ENCODE assay signal across 8 worm cellular contexts in genomic region chrIII:6420995-6421404, ce11.
TF ChIP-seq lines count a peak whose summit lies in the region.

No protein-coding gene starts in this region.

TF ChIP-seq in whole organism, L1 larva, 84 proteins besides CTCF, POLR2A, EP300 and RAD21 (continues in another document):
- TF ChIP-seq vab-15 (tag; optimal IDR thresholded peaks at IDR 0.05; lab: Kevin White, UChicago) (peak; percentile 24), fkh-10 (GFP tag; optimal IDR thresholded peaks at IDR 0.05; lab: Kevin White, UChicago) (peak; percentile 54), dpl-1 (GFP tag; optimal IDR thresholded peaks at IDR 0.05; lab: Kevin White, UChicago) (peak; percentile 59 to 72 (median 69)), unc-98 (GFP tag; IDR thresholded peaks at IDR 0.05; lab: Robert Waterston, UW) (peak; percentile 85), tlp-1 (tag; optimal IDR thresholded peaks at IDR 0.05; lab: Kevin White, UChicago) (no peak), zag-1 (tag; optimal IDR thresholded peaks at IDR 0.05; lab: Kevin White, UChicago) (no peak), swsn-7 (tag; optimal IDR thresholded peaks at IDR 0.05; lab: Kevin White, UChicago) (peak; percentile 96), ceh-90 (tag; optimal IDR thresholded peaks at IDR 0.05; lab: Kevin White, UChicago) (no peak), ceh-88 (GFP tag; IDR thresholded peaks at IDR 0.05; lab: Robert Waterston, UW) (peak; percentile 80), F16B12.6 (tag; optimal IDR thresholded peaks at IDR 0.05; lab: Kevin White, UChicago) (peak; percentile 31), nhr-20 (tag; optimal IDR thresholded peaks at IDR 0.05; lab: Kevin White, UChicago) (peak; percentile 98)

TF ChIP-seq in whole organism, L2 larva, 48 proteins besides CTCF, POLR2A, EP300 and RAD21 (continues in another document):
- TF ChIP-seq lin-11 (tag; optimal IDR thresholded peaks at IDR 0.05; lab: Kevin White, UChicago) (peak; percentile 71), nhr-10 (tag; optimal IDR thresholded peaks at IDR 0.05; lab: Kevin White, UChicago) (peak; percentile 46), lin-13 (GFP tag; optimal IDR thresholded peaks at IDR 0.05; lab: Kevin White, UChicago) (peak; percentile 59), nhr-11 (tag; optimal IDR thresholded peaks at IDR 0.05; lab: Kevin White, UChicago) (no peak), ceh-82 (tag; optimal IDR thresholded peaks at IDR 0.05; lab: Kevin White, UChicago) (peak; percentile 55), C34F6.9 (tag; optimal IDR thresholded peaks at IDR 0.05; lab: Kevin White, UChicago) (peak; percentile 88), nhr-12 (tag; optimal IDR thresholded peaks at IDR 0.05; lab: Kevin White, UChicago) (no peak), aly-2 (tag; optimal IDR thresholded peaks at IDR 0.05; lab: Kevin White, UChicago) (no peak), Y55F3AM.14 (GFP tag; optimal IDR thresholded peaks at IDR 0.05; lab: Kevin White, UChicago) (peak; percentile 89), mdl-1 (tag; optimal IDR thresholded peaks at IDR 0.05; lab: Kevin White, UChicago) (peak; percentile 95 to 97), alr-1 (tag; optimal IDR thresholded peaks at IDR 0.05; lab: Kevin White, UChicago) (no peak), elt-1 (tag; optimal IDR thresholded peaks at IDR 0.05; lab: Kevin White, UChicago) (peak; percentile 1)

TF ChIP-seq in whole organism, L3 larva, 47 proteins besides CTCF, POLR2A, EP300 and RAD21 (continues in another document):
- TF ChIP-seq nhr-67 (tag; optimal IDR thresholded peaks at IDR 0.05; lab: Kevin White, UChicago) (no peak), ZK546.5 (tag; optimal IDR thresholded peaks at IDR 0.05; lab: Kevin White, UChicago) (no peak), skn-1 (tag; optimal IDR thresholded peaks at IDR 0.05; lab: Kevin White, UChicago) (peak; percentile 76), jun-1 (tag; optimal IDR thresholded peaks at IDR 0.05; lab: Kevin White, UChicago) (peak; percentile 88), nhr-28 (tag; optimal IDR thresholded peaks at IDR 0.05; lab: Kevin White, UChicago) (no peak), elt-3 (tag; optimal IDR thresholded peaks at IDR 0.05; lab: Kevin White, UChicago) (peak in 2 of 3 experiments; percentile 19 to 34), nfya-1 (tag; optimal IDR thresholded peaks at IDR 0.05; lab: Kevin White, UChicago; ENCODE audit: insufficient read depth) (peak; percentile 78), snpc-4 (tag; optimal IDR thresholded peaks at IDR 0.05; lab: Kevin White, UChicago) (peak; percentile 35), pha-4 (tag; optimal IDR thresholded peaks at IDR 0.05; lab: Kevin White, UChicago) (peak; percentile 60), nhr-11 (tag; optimal IDR thresholded peaks at IDR 0.05; lab: Kevin White, UChicago) (peak; percentile 30), fos-1 (tag; optimal IDR thresholded peaks at IDR 0.05; lab: Kevin White, UChicago) (no peak), unc-39 (tag; optimal IDR thresholded peaks at IDR 0.05; lab: Kevin White, UChicago) (no peak)

TF ChIP-seq in whole organism, L4 larva, 104 proteins besides CTCF, POLR2A, EP300 and RAD21 (continues in another document):
- peak; percentile 86 for TF ChIP-seq nhr-28 (tag; optimal IDR thresholded peaks at IDR 0.05; lab: Kevin White, UChicago)
- TF ChIP-seq Y48G9A.11 (GFP tag; IDR thresholded peaks at IDR 0.05; lab: Robert Waterston, UW): no peak
- peak; percentile 88 for TF ChIP-seq zfp-3 (GFP tag; conservative IDR thresholded peaks at IDR 0.05; lab: Robert Waterston, UW)
- peak; percentile 36 to 67 for TF ChIP-seq hif-1 (tag; optimal IDR thresholded peaks at IDR 0.05; lab: Kevin White, UChicago)
- TF ChIP-seq lim-7 (GFP tag; IDR thresholded peaks at IDR 0.05; lab: Robert Waterston, UW): no peak
- TF ChIP-seq T20F7.1 (GFP tag; optimal IDR thresholded peaks at IDR 0.05; lab: Kevin White, UChicago): peak; percentile 76
- TF ChIP-seq egl-43 (GFP tag; IDR thresholded peaks at IDR 0.05; lab: Robert Waterston, UW): peak; percentile 88
- TF ChIP-seq nhr-6 (tag; optimal IDR thresholded peaks at IDR 0.05; lab: Kevin White, UChicago): peak; percentile 49
- TF ChIP-seq hlh-30 (tag; optimal IDR thresholded peaks at IDR 0.05; lab: Kevin White, UChicago; ENCODE audit: insufficient read depth): peak; percentile 97
- peak; percentile 18 for TF ChIP-seq dpl-1 (GFP tag; optimal IDR thresholded peaks at IDR 0.05; lab: Kevin White, UChicago)
- no peak for TF ChIP-seq lin-15B (tag; optimal IDR thresholded peaks at IDR 0.05; lab: Kevin White, UChicago)

TF ChIP-seq in whole organism, late embryonic, 69 proteins besides CTCF, POLR2A, EP300 and RAD21 (continues in another document):
- TF ChIP-seq ref-2 (tag; optimal IDR thresholded peaks at IDR 0.05; lab: Kevin White, UChicago): peak; percentile 17
- TF ChIP-seq pros-1 (tag; optimal IDR thresholded peaks at IDR 0.05; lab: Kevin White, UChicago): peak; percentile 54
- no peak for TF ChIP-seq eyg-1 (tag; optimal IDR thresholded peaks at IDR 0.05; lab: Kevin White, UChicago)
- peak; percentile 27 for TF ChIP-seq ceh-34 (tag; optimal IDR thresholded peaks at IDR 0.05; lab: Kevin White, UChicago)
- no peak for TF ChIP-seq hlh-6 (tag; optimal IDR thresholded peaks at IDR 0.05; lab: Kevin White, UChicago)
- TF ChIP-seq unc-55 (GFP tag; optimal IDR thresholded peaks at IDR 0.05; lab: Kevin White, UChicago): peak; percentile 88
- peak; percentile 65 for TF ChIP-seq ceh-31 (tag; optimal IDR thresholded peaks at IDR 0.05; lab: Kevin White, UChicago)
- TF ChIP-seq mec-3 (tag; optimal IDR thresholded peaks at IDR 0.05; lab: Kevin White, UChicago; ENCODE audit: borderline replicate concordance): no peak
- TF ChIP-seq elt-2 (tag; optimal IDR thresholded peaks at IDR 0.05; lab: Kevin White, UChicago): peak; percentile 39
- TF ChIP-seq ceh-14 (tag; optimal IDR thresholded peaks at IDR 0.05; lab: Kevin White, UChicago): peak; percentile 9
- TF ChIP-seq fkh-6 (tag; optimal IDR thresholded peaks at IDR 0.05; lab: Kevin White, UChicago): no peak
- TF ChIP-seq nfya-1 (tag; optimal IDR thresholded peaks at IDR 0.05; lab: Kevin White, UChicago): peak; percentile 62

TF ChIP-seq in whole organism, midembryonic, 9 proteins besides CTCF, POLR2A, EP300 and RAD21:
- TF ChIP-seq flt-1 (GFP tag; IDR thresholded peaks at IDR 0.05; lab: Robert Waterston, UW): 0 out of 2 replicates have a peak, but pooled peaks have one; percentile 8
- TF ChIP-seq tab-1 (GFP tag; IDR thresholded peaks at IDR 0.05; lab: Robert Waterston, UW): no peak
- no peak for TF ChIP-seq ztf-23 (GFP tag; IDR thresholded peaks at IDR 0.05; lab: Robert Waterston, UW)
- TF ChIP-seq ref-1 (GFP tag; conservative IDR thresholded peaks at IDR 0.05; lab: Robert Waterston, UW): no peak
- TF ChIP-seq ztf-29 (GFP tag; IDR thresholded peaks at IDR 0.05; lab: Robert Waterston, UW): peak; percentile 39; the same call in 1 of the 2 replicates
- no peak for TF ChIP-seq T22C8.4 (GFP tag; IDR thresholded peaks at IDR 0.05; lab: Robert Waterston, UW)
- peak; percentile 33 for TF ChIP-seq cog-1 (tag; optimal IDR thresholded peaks at IDR 0.05; lab: Kevin White, UChicago)
- no peak for TF ChIP-seq klf-2 (GFP tag; conservative IDR thresholded peaks at IDR 0.05; lab: Robert Waterston, UW)
- no peak for TF ChIP-seq med-1 (GFP tag; optimal IDR thresholded peaks at IDR 0.05; lab: Kevin White, UChicago; ENCODE audit: insufficient read depth)

TF ChIP-seq in whole organism, mixed stage, embryonic, 35 proteins besides CTCF, POLR2A, EP300 and RAD21 (continues in another document):
- TF ChIP-seq unc-120 (tag; optimal IDR thresholded peaks at IDR 0.05; lab: Kevin White, UChicago; ENCODE audit: poor library complexity, severe bottlenecking): peak; percentile 45
- peak; percentile 61 for TF ChIP-seq cnd-1 (tag; optimal IDR thresholded peaks at IDR 0.05; lab: Kevin White, UChicago)
- peak; percentile 18 for TF ChIP-seq mep-1 (tag; optimal IDR thresholded peaks at IDR 0.05; lab: Kevin White, UChicago)
- no peak for TF ChIP-seq nhr-237 (tag; optimal IDR thresholded peaks at IDR 0.05; lab: Kevin White, UChicago)
- TF ChIP-seq ham-2 (GFP tag; optimal IDR thresholded peaks at IDR 0.05; lab: Kevin White, UChicago): peak; percentile 93
- no peak for TF ChIP-seq ceh-39 (tag; optimal IDR thresholded peaks at IDR 0.05; lab: Kevin White, UChicago)
- peak; percentile 82 for TF ChIP-seq pha-4 (tag; optimal IDR thresholded peaks at IDR 0.05; lab: Kevin White, UChicago)
- no peak for TF ChIP-seq ceh-83 (GFP tag; optimal IDR thresholded peaks at IDR 0.05; lab: Kevin White, UChicago)
- no peak for TF ChIP-seq zip-8 (tag; optimal IDR thresholded peaks at IDR 0.05; lab: Kevin White, UChicago)
- TF ChIP-seq lsy-2 (tag; optimal IDR thresholded peaks at IDR 0.05; lab: Kevin White, UChicago): peak; percentile 37
- TF ChIP-seq ces-1 (GFP tag; optimal IDR thresholded peaks at IDR 0.05; lab: Kevin White, UChicago): peak; percentile 75
- peak; percentile 59 for TF ChIP-seq elt-1 (tag; optimal IDR thresholded peaks at IDR 0.05; lab: Kevin White, UChicago; ENCODE audit: borderline replicate concordance, insufficient read depth)
- TF ChIP-seq sptf-1 (tag; optimal IDR thresholded peaks at IDR 0.05; lab: Kevin White, UChicago): no peak
- TF ChIP-seq hlh-1 (tag; optimal IDR thresholded peaks at IDR 0.05; lab: Kevin White, UChicago): peak; percentile 71
- TF ChIP-seq ztf-11 (tag; optimal IDR thresholded peaks at IDR 0.05; lab: Kevin White, UChicago): no peak

TF ChIP-seq in whole organism, young adult, 124 proteins besides CTCF, POLR2A, EP300 and RAD21 (continues in another document):
- TF ChIP-seq ztf-26 (tag; optimal IDR thresholded peaks at IDR 0.05; lab: Kevin White, UChicago): peak; percentile 88
- TF ChIP-seq ztf-22 (GFP tag; optimal IDR thresholded peaks at IDR 0.05; lab: Kevin White, UChicago): peak; percentile 60
- TF ChIP-seq mel-28 (tag; optimal IDR thresholded peaks at IDR 0.05; lab: Kevin White, UChicago; ENCODE audit: borderline replicate concordance): no peak
- TF ChIP-seq tbp1 (GFP tag; optimal IDR thresholded peaks at IDR 0.05; lab: Kevin White, UChicago): peak; percentile 63
- TF ChIP-seq akir-1 (GFP tag; optimal IDR thresholded peaks at IDR 0.05; lab: Kevin White, UChicago): no peak
- peak; percentile 90 for TF ChIP-seq nfyb-1 (GFP tag; IDR thresholded peaks at IDR 0.05; lab: Robert Waterston, UW)
- TF ChIP-seq nhr-80 (tag; optimal IDR thresholded peaks at IDR 0.05; lab: Kevin White, UChicago): peak; percentile 75
- peak; percentile 86 for TF ChIP-seq chd-7 (tag; optimal IDR thresholded peaks at IDR 0.05; lab: Kevin White, UChicago)
- TF ChIP-seq rcor-1 (GFP tag; IDR thresholded peaks at IDR 0.05; lab: Robert Waterston, UW): peak; percentile 41; the same call in 1 of the 2 replicates
- no peak for TF ChIP-seq athp-1 (tag; optimal IDR thresholded peaks at IDR 0.05; lab: Kevin White, UChicago)
- TF ChIP-seq Y95B8A.8 (GFP tag; IDR thresholded peaks at IDR 0.05; lab: Robert Waterston, UW): peak; percentile 35; the same call in 1 of the 2 replicates
- TF ChIP-seq somi-1 (GFP tag; optimal IDR thresholded peaks at IDR 0.05; lab: Kevin White, UChicago): peak; percentile 88
- peak; percentile 50; the same call in 1 of the 2 replicates for TF ChIP-seq madf-6 (GFP tag; IDR thresholded peaks at IDR 0.05; lab: Robert Waterston, UW)
- no peak for TF ChIP-seq snpc-1.1 (tag; optimal IDR thresholded peaks at IDR 0.05; lab: Kevin White, UChicago; ENCODE audit: insufficient read depth)
- peak; percentile 84 for TF ChIP-seq tlf-1 (GFP tag; optimal IDR thresholded peaks at IDR 0.05; lab: Kevin White, UChicago)
- TF ChIP-seq K12H6.12 (tag; optimal IDR thresholded peaks at IDR 0.05; lab: Kevin White, UChicago): peak; percentile 68
